Worm (Caenorhabditis elegans): ENCODE measurements around the gene T03D3.5.

T03D3.5 gene

ce11 chrV:2799172-2799869 lies 27.3 kb downstream of the T03D3.5 start:
- TF ChIP-seq snpc-4 (tag; optimal IDR thresholded peaks at IDR 0.05) (no peak), bed-3 (GFP tag; optimal IDR thresholded peaks at IDR 0.05) (no peak), nhr-237 (tag; optimal IDR thresholded peaks at IDR 0.05) (no peak), nhr-2 (tag; optimal IDR thresholded peaks at IDR 0.05) (no peak), lsy-2 (tag; optimal IDR thresholded peaks at IDR 0.05) (no peak), elt-1 (tag; optimal IDR thresholded peaks at IDR 0.05; ENCODE audit: borderline replicate concordance, insufficient read depth) (no peak), nhr-76 (tag; optimal IDR thresholded peaks at IDR 0.05) (no peak), ham-2 (GFP tag; optimal IDR thresholded peaks at IDR 0.05) (no peak), hlh-1 (tag; optimal IDR thresholded peaks at IDR 0.05) (no peak), flh-1 (GFP tag; optimal IDR thresholded peaks at IDR 0.05) (no peak), zip-8 (tag; optimal IDR thresholded peaks at IDR 0.05) (no peak), lin-32 (GFP tag; optimal IDR thresholded peaks at IDR 0.05) (no peak), elt-3 (tag; optimal IDR thresholded peaks at IDR 0.05) (no peak), mab-5 (tag; optimal IDR thresholded peaks at IDR 0.05) (no peak), cnd-1 (tag; optimal IDR thresholded peaks at IDR 0.05) (no peak), ces-1 (GFP tag; optimal IDR thresholded peaks at IDR 0.05) (no peak), nhr-12 (tag; optimal IDR thresholded peaks at IDR 0.05) (no peak), ztf-11 (tag; optimal IDR thresholded peaks at IDR 0.05) (no peak)

ce11 chrV:2795998-2796397 lies 30.6 kb downstream of the T03D3.5 start, which contains the start of gene F54E2.2:
Gene F54E2.2, plus strand, starts transcription at chrV:2796298.
- TF ChIP-seq tbx-8 (GFP tag; optimal IDR thresholded peaks at IDR 0.05) (no peak), blmp-1 (tag; optimal IDR thresholded peaks at IDR 0.05) (no peak), mep-1 (tag; optimal IDR thresholded peaks at IDR 0.05) (no peak), elt-1 (tag; optimal IDR thresholded peaks at IDR 0.05; ENCODE audit: borderline replicate concordance, insufficient read depth) (no peak), ceh-83 (GFP tag; optimal IDR thresholded peaks at IDR 0.05) (no peak), pha-4 (tag; optimal IDR thresholded peaks at IDR 0.05) (no peak), mls-2 (tag; optimal IDR thresholded peaks at IDR 0.05) (no peak), nhr-12 (tag; optimal IDR thresholded peaks at IDR 0.05) (no peak), hlh-1 (tag; optimal IDR thresholded peaks at IDR 0.05) (no peak), ztf-11 (tag; optimal IDR thresholded peaks at IDR 0.05) (no peak), lin-13 (tag; optimal IDR thresholded peaks at IDR 0.05) (no peak), zip-8 (tag; optimal IDR thresholded peaks at IDR 0.05) (no peak), sptf-1 (tag; optimal IDR thresholded peaks at IDR 0.05) (no peak), nhr-237 (tag; optimal IDR thresholded peaks at IDR 0.05) (no peak), nhr-2 (tag; optimal IDR thresholded peaks at IDR 0.05) (no peak), ces-1 (GFP tag; optimal IDR thresholded peaks at IDR 0.05) (no peak), snpc-4 (tag; optimal IDR thresholded peaks at IDR 0.05) (no peak)

DNA sequence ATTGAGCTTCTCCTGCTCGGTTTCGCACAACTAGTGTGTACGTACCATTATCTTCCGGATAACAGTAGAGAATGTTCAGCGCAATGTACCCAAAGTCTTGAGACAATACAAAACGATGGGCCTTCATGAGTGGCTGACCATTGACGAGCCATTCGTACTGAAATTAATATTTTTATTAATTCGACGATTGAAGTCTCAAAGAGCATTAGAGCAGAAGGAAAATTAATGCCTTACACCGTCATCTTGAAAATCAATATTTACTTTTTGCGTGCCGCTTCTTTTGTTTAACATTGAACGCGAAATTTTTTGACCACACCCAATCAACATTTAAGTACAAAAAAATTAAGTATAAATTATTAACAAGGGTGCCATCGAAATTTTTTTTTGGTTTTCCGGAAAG lies 33.7 kb downstream of the T03D3.5 start:
- TF ChIP-seq snpc-4 (tag; optimal IDR thresholded peaks at IDR 0.05) (no peak), sem-2 (GFP tag; optimal IDR thresholded peaks at IDR 0.05) (no peak), lin-13 (tag; optimal IDR thresholded peaks at IDR 0.05) (no peak), ceh-39 (tag; optimal IDR thresholded peaks at IDR 0.05) (no peak), nhr-76 (tag; optimal IDR thresholded peaks at IDR 0.05) (no peak), unc-39 (tag; optimal IDR thresholded peaks at IDR 0.05) (no peak), tbx-8 (GFP tag; optimal IDR thresholded peaks at IDR 0.05) (no peak), bed-3 (GFP tag; optimal IDR thresholded peaks at IDR 0.05) (no peak), pha-4 (tag; optimal IDR thresholded peaks at IDR 0.05) (no peak), ces-1 (GFP tag; optimal IDR thresholded peaks at IDR 0.05) (no peak)

- no peak for TF ChIP-seq cnd-1 (tag; optimal IDR thresholded peaks at IDR 0.05)
- TF ChIP-seq nhr-28 (tag; optimal IDR thresholded peaks at IDR 0.05) = no peak
- TF ChIP-seq ceh-39 (tag; optimal IDR thresholded peaks at IDR 0.05) = no peak
- no peak for TF ChIP-seq lsy-2 (tag; optimal IDR thresholded peaks at IDR 0.05)
Observed at ce11 chrV:2780786-2781185, 45.8 kb downstream of the T03D3.5 start, which contains the start of gene R05D8.11. Gene R05D8.11, minus strand, starts transcription at chrV:2780886.

- no peak for TF ChIP-seq lin-13 (tag; optimal IDR thresholded peaks at IDR 0.05)
- TF ChIP-seq unc-62 (GFP tag; optimal IDR thresholded peaks at IDR 0.05) = no peak
- TF ChIP-seq tbx-8 (GFP tag; optimal IDR thresholded peaks at IDR 0.05) = no peak
- TF ChIP-seq nhr-12 (tag; optimal IDR thresholded peaks at IDR 0.05) = no peak
- TF ChIP-seq mep-1 (tag; optimal IDR thresholded peaks at IDR 0.05) = no peak
- no peak for TF ChIP-seq ceh-39 (tag; optimal IDR thresholded peaks at IDR 0.05)
- TF ChIP-seq mls-2 (tag; optimal IDR thresholded peaks at IDR 0.05) = no peak
- TF ChIP-seq elt-3 (tag; optimal IDR thresholded peaks at IDR 0.05) = no peak
- no peak for TF ChIP-seq ceh-83 (GFP tag; optimal IDR thresholded peaks at IDR 0.05)
- TF ChIP-seq drap-1 (GFP tag; optimal IDR thresholded peaks at IDR 0.05) = no peak
- TF ChIP-seq nhr-2 (tag; optimal IDR thresholded peaks at IDR 0.05) = no peak
- TF ChIP-seq ces-1 (GFP tag; optimal IDR thresholded peaks at IDR 0.05) = no peak
- no peak for TF ChIP-seq pha-4 (tag; optimal IDR thresholded peaks at IDR 0.05)
- no peak for TF ChIP-seq nhr-237 (tag; optimal IDR thresholded peaks at IDR 0.05)
- no peak for TF ChIP-seq blmp-1 (tag; optimal IDR thresholded peaks at IDR 0.05)
Observed at ce11 chrV:2774042-2774441, 52.6 kb downstream of the T03D3.5 start, which contains the start of gene srj-18. Gene srj-18, plus strand, starts transcription at chrV:2774342.

Data from whole organism, mixed stage, embryonic.